Worm (Caenorhabditis elegans) whole organism, late embryonic: ENCODE results near the gene T24D3.2.
A peak's percentile ranks its signal among the peaks of the same experiment; 100 is the strongest.

ENCODE experiments used
- C08G9.2 ChIP-seq: sonication (generic microtip); optimal IDR thresholded peaks from 2 replicates; lab custom pipeline; 2016; ENCODE audit warnings: mild to moderate bottlenecking, missing genetic modification characterization, moderate library complexity, missing compliant biosample characterization
- C38D4.7 ChIP-seq: fragments of 200-800 bp; sonication (Bioruptor generic); optimal IDR thresholded peaks from 2 replicates; lab custom pipeline; 2018; ENCODE audit warnings: mild to moderate bottlenecking, missing genetic modification characterization, moderate library complexity, missing compliant biosample characterization
- F13H6.1 ChIP-seq: sonication (generic microtip); optimal IDR thresholded peaks from 2 replicates; lab custom pipeline; 2016; ENCODE audit warnings: missing genetic modification characterization, missing compliant biosample characterization
- K02D7.2 ChIP-seq: sonication (generic microtip); optimal IDR thresholded peaks from 2 replicates; lab custom pipeline; 2017; ENCODE audit warnings: mild to moderate bottlenecking, missing genetic modification characterization, missing compliant biosample characterization
- K09A11.1 ChIP-seq: sonication (generic microtip); optimal IDR thresholded peaks from 2 replicates; lab custom pipeline; 2017; ENCODE audit warnings: antibody characterized with exemption, mild to moderate bottlenecking, missing genetic modification characterization, missing compliant biosample characterization; ENCODE audit not compliant: insufficient read depth
- Y22D7AL.16 ChIP-seq: sonication (generic microtip); optimal IDR thresholded peaks from 2 replicates; lab custom pipeline; 2016; ENCODE audit warnings: missing genetic modification characterization, missing compliant biosample characterization
- ahr-1 ChIP-seq: sonication (generic microtip); optimal IDR thresholded peaks from 2 replicates; lab custom pipeline; 2016; ENCODE audit warnings: missing genetic modification characterization, missing compliant biosample characterization
- ama-1 ChIP-seq: fragments of 150-350 bp; optimal IDR thresholded peaks from 2 replicates; lab custom pipeline; 2014
- ceh-14 ChIP-seq: sonication (generic microtip); optimal IDR thresholded peaks from 2 replicates; lab custom pipeline; 2016; ENCODE audit warnings: missing genotype, missing genetic modification characterization, missing compliant biosample characterization
- ceh-18 ChIP-seq: sonication (generic microtip); optimal IDR thresholded peaks from 2 replicates; lab custom pipeline; 2016; ENCODE audit warnings: missing genetic modification characterization, missing compliant biosample characterization
- ceh-2 ChIP-seq: sonication (generic microtip); optimal IDR thresholded peaks from 2 replicates; lab custom pipeline; 2016; ENCODE audit warnings: missing genotype, missing genetic modification characterization, missing compliant biosample characterization
- ceh-22 ChIP-seq: sonication (generic microtip); optimal IDR thresholded peaks from 2 replicates; lab custom pipeline; 2017; ENCODE audit warnings: missing biosample characterization, missing genetic modification characterization
- ceh-24 ChIP-seq: sonication (generic microtip); optimal IDR thresholded peaks from 2 replicates; lab custom pipeline; 2016; ENCODE audit warnings: mild to moderate bottlenecking, missing genetic modification characterization, missing compliant biosample characterization
- ceh-31 ChIP-seq: sonication (generic microtip); optimal IDR thresholded peaks from 2 replicates; lab custom pipeline; 2016; ENCODE audit warnings: missing genetic modification characterization, missing compliant biosample characterization
- ceh-34 ChIP-seq: sonication (generic microtip); optimal IDR thresholded peaks from 2 replicates; lab custom pipeline; 2016; ENCODE audit warnings: mild to moderate bottlenecking, missing genetic modification characterization, missing compliant biosample characterization
- ceh-45 ChIP-seq: fragments of 200-800 bp; sonication (Bioruptor generic); IDR thresholded peaks from 2 replicates; pipeline ENCODE4 v1.3.6; 2022; ENCODE audit warnings: missing genetic modification reagents, missing genetic modification characterization, missing compliant biosample characterization
- ceh-48 ChIP-seq: sonication (generic microtip); optimal IDR thresholded peaks from 2 replicates; lab custom pipeline; 2016; ENCODE audit warnings: missing genetic modification characterization, inconsistent platforms, missing compliant biosample characterization
- ceh-9 ChIP-seq: sonication (generic microtip); optimal IDR thresholded peaks from 2 replicates; lab custom pipeline; 2016; ENCODE audit warnings: mild to moderate bottlenecking, missing genetic modification characterization, inconsistent platforms, missing compliant biosample characterization
- che-1 ChIP-seq: sonication (generic microtip); optimal IDR thresholded peaks from 2 replicates; lab custom pipeline; 2016; ENCODE audit warnings: mild to moderate bottlenecking, missing genetic modification characterization, missing compliant biosample characterization
- elt-2 ChIP-seq: sonication (generic microtip); optimal IDR thresholded peaks from 2 replicates; lab custom pipeline; 2016; ENCODE audit warnings: missing genetic modification reagents, missing genetic modification characterization, missing compliant biosample characterization
- elt-4 ChIP-seq: sonication (generic microtip); optimal IDR thresholded peaks from 2 replicates; lab custom pipeline; 2016; ENCODE audit warnings: missing genetic modification characterization, missing compliant biosample characterization
- eyg-1 ChIP-seq: sonication (generic microtip); optimal IDR thresholded peaks from 2 replicates; lab custom pipeline; 2016; ENCODE audit warnings: missing genotype, missing genetic modification characterization, missing compliant biosample characterization
- fax-1 ChIP-seq: sonication (generic microtip); optimal IDR thresholded peaks from 2 replicates; lab custom pipeline; 2016; ENCODE audit warnings: missing genotype, missing genetic modification characterization, missing compliant biosample characterization
- fkh-6 ChIP-seq: sonication (generic microtip); optimal IDR thresholded peaks from 2 replicates; lab custom pipeline; 2016; ENCODE audit warnings: missing genetic modification characterization, missing compliant biosample characterization
- hlh-30 ChIP-seq: sonication (generic microtip); optimal IDR thresholded peaks from 2 replicates; lab custom pipeline; 2017; ENCODE audit warnings: antibody characterized with exemption, missing genetic modification characterization, missing compliant biosample characterization; ENCODE audit not compliant: insufficient read depth
- hlh-6 ChIP-seq: sonication (generic microtip); optimal IDR thresholded peaks from 2 replicates; lab custom pipeline; 2016; ENCODE audit warnings: missing genotype, missing genetic modification characterization, missing compliant biosample characterization
- hlh-8 ChIP-seq: sonication (generic microtip); optimal IDR thresholded peaks from 2 replicates; lab custom pipeline; 2016; ENCODE audit warnings: missing genotype, missing genetic modification characterization, missing compliant biosample characterization
- madf-2 ChIP-seq: sonication (generic microtip); optimal IDR thresholded peaks from 2 replicates; lab custom pipeline; 2017; ENCODE audit warnings: missing genetic modification characterization, missing compliant biosample characterization
- mec-3 ChIP-seq: sonication (generic microtip); optimal IDR thresholded peaks from 2 replicates; lab custom pipeline; 2016; ENCODE audit warnings: borderline replicate concordance, missing genetic modification characterization, missing compliant biosample characterization
- nhr-11 ChIP-seq: fragments of 150-350 bp; optimal IDR thresholded peaks from 2 replicates; lab custom pipeline; 2014; ENCODE audit warnings: missing biosample characterization, missing genetic modification characterization
- nhr-232 ChIP-seq: sonication (generic microtip); optimal IDR thresholded peaks from 2 replicates; lab custom pipeline; 2016; ENCODE audit warnings: missing genetic modification characterization, missing compliant biosample characterization
- pax-1 ChIP-seq: fragments of 150-350 bp; optimal IDR thresholded peaks from 2 replicates; lab custom pipeline; 2014; ENCODE audit warnings: missing biosample characterization, missing genetic modification characterization
- pha-4 ChIP-seq: fragments of 150-350 bp; optimal IDR thresholded peaks from 2 replicates; lab custom pipeline; 2018; ENCODE audit warnings: missing biosample characterization, missing genetic modification reagents, missing genetic modification characterization
- pqm-1 ChIP-seq: sonication (generic microtip); optimal IDR thresholded peaks from 2 replicates; lab custom pipeline; 2016; ENCODE audit warnings: missing genetic modification characterization, missing compliant biosample characterization
- rnt-1 ChIP-seq: sonication (generic microtip); optimal IDR thresholded peaks from 2 replicates; lab custom pipeline; 2016; ENCODE audit warnings: missing genetic modification characterization, missing compliant biosample characterization
- sdc-2 ChIP-seq: sonication (generic microtip); optimal IDR thresholded peaks from 2 replicates; lab custom pipeline; 2016; ENCODE audit warnings: missing genotype, missing genetic modification characterization, missing compliant biosample characterization
- unc-3 ChIP-seq, 2 experiments: fragments of 200-800 bp in 1 of 2; sonication (Bioruptor generic) in 1 of 2; sonication (generic microtip) in 1 of 2; conservative IDR thresholded peaks in 1 of 2; optimal IDR thresholded peaks in 1 of 2; 2 replicates each; pipeline versions ENCODE4 v1.3.6 to Lab custom; 2016 to 2022; ENCODE audit warnings: missing compliant biosample characterization in 2 of 2, missing genetic modification characterization in 2 of 2, missing genetic modification reagents in 1 of 2
- unc-42 ChIP-seq: sonication (generic microtip); optimal IDR thresholded peaks from 2 replicates; lab custom pipeline; 2016; ENCODE audit warnings: missing genotype, missing genetic modification characterization, missing compliant biosample characterization
- unc-86 ChIP-seq: sonication (generic microtip); optimal IDR thresholded peaks from 2 replicates; lab custom pipeline; 2016; ENCODE audit warnings: missing genetic modification characterization, missing compliant biosample characterization

T24D3.2 gene

DNA sequence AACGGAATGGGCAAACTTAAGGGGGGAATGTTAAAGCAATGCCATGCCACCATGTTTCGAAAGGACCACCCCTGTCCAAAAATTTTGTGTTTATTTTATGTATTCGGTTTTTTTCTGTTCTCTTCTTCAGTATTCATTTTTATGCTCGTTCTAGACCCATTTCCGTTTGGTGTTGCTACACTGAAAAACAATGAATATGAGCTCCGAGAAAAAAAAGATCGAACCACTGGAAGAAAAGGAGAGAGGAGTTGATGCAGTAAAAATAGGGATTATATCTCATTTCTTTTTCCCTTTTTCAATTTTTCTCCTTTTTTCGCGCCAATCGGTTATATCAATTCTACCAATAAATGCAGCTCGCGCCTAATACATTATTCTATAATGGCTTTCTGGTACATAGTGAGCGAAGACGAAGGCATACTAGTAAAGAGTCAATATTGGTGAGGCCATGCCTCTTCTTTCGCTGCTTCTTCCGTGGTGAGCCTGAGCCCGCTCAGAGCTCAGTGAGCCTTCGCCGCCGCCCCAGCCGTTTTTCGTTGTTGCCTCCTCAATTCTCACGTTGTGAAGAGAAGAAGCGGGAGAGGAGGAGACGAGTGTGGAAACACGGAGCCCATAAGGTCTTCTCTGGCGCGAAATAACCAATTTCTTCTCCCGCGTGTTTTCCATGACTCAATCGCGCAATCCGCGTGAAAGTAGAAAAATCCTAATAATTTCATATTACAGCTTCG, 14.6 kb downstream of the T24D3.2 start:
- TF ChIP-seq sdc-2 (tag; lab: Kevin White, UChicago) (no peak), madf-2 (tag; lab: Kevin White, UChicago) (no peak), unc-42 (peak; percentile 8), ceh-34 (tag; lab: Kevin White, UChicago) (no peak), mec-3 (tag; lab: Kevin White, UChicago) (no peak)

DNA sequence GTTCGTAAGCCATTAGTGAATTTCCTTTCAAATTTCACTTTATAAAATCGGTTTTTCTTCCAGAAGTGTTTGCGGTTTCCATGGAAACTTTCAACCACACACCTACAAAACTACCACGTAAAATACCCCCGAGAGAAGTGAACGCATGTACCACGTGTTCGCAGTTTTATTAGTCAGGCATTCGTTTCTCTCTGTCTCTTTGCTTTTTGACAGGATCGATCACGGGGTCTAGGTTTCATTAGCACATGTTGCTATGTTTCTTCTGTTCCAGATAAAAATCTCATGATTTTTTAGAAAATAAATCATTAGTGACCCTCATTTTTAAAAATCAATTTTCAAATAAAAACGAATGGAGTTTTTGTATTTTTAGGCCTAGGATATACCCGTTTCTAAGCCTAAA, 18.9 kb downstream of the T24D3.2 start:
- no peak for TF ChIP-seq K02D7.2
- no peak for TF ChIP-seq rnt-1 (tag; lab: Kevin White, UChicago)
- TF ChIP-seq eyg-1, result no peak
- TF ChIP-seq hlh-30 (tag; lab: Kevin White, UChicago), result peak; percentile 13

- TF ChIP-seq elt-2 (tag; lab: Kevin White, UChicago) (peak; percentile 38), unc-86 (no peak)
- TF ChIP-seq, all 69 proteins: peak for 1
Measured at ce11 chrX:12446572-12446971, 21.0 kb downstream of the T24D3.2 start.

DNA sequence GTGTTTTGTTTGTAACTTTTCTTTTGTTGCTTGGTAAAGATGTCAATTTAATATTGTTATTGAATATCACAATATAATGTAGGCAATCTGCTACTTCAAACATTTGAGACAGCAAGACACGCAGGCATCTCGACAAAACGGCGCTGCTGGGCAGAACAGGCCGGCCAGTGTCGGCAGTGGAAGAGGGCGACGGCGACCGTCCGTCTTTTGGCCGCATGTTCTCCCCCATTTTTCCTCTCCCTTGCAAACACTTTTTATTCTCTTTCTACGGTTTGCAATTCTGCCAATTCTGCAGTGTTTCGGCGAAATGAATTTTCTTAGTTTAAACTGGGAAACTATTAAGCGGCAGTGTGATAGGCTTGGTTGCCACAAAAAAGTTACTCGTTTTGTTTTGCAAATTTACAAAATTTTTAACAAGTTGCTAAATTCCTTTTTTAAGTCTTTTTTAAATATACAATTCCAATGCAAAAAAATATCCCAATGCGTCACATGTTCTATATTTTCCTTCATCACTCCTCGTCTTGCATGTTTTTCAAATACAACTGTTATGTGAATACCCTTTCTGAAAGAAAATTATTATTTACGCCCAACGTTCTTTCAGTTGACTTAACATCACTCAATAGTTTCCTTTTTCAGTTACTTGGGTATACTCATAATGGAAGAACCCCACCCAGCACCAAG, 23.9 kb downstream of the T24D3.2 start, which contains the start of gene T18D3.6:
Gene T18D3.6, plus strand, starts transcription at position 631 of the 681 bp plus-strand sequence.
- TF ChIP-seq unc-3 (GFP tag; conservative IDR thresholded peaks at IDR 0.05; lab: Robert Waterston, UW), result no peak
- TF ChIP-seq unc-3 (tag; optimal IDR thresholded peaks at IDR 0.05; lab: Kevin White, UChicago), result no peak
- TF ChIP-seq elt-4 (tag; lab: Kevin White, UChicago), result no peak
- TF ChIP-seq ahr-1 (tag; lab: Kevin White, UChicago), result no peak
- 0 out of 2 replicates have a peak, but pooled peaks have one; percentile 14 for TF ChIP-seq ceh-45 (GFP tag; lab: Robert Waterston, UW)
- TF ChIP-seq pax-1 (tag; lab: Kevin White, UChicago), result no peak

- TF ChIP-seq ceh-45 (GFP tag; lab: Robert Waterston, UW) (no peak), che-1 (tag; lab: Kevin White, UChicago) (no peak), hlh-6 (tag; lab: Kevin White, UChicago) (no peak), pha-4 (no peak), ceh-9 (tag; lab: Kevin White, UChicago) (no peak), pax-1 (tag; lab: Kevin White, UChicago) (no peak), nhr-11 (tag; lab: Kevin White, UChicago) (no peak), ceh-2 (tag; lab: Kevin White, UChicago) (no peak), ceh-18 (no peak), Y22D7AL.16 (no peak), K09A11.1 (tag; lab: Kevin White, UChicago) (no peak), fkh-6 (tag; lab: Kevin White, UChicago) (no peak), elt-2 (tag; lab: Kevin White, UChicago) (no peak), nhr-232 (tag; lab: Kevin White, UChicago) (no peak)
Measured at ce11 chrX:12451258-12451657, 25.7 kb downstream of the T24D3.2 start.

DNA sequence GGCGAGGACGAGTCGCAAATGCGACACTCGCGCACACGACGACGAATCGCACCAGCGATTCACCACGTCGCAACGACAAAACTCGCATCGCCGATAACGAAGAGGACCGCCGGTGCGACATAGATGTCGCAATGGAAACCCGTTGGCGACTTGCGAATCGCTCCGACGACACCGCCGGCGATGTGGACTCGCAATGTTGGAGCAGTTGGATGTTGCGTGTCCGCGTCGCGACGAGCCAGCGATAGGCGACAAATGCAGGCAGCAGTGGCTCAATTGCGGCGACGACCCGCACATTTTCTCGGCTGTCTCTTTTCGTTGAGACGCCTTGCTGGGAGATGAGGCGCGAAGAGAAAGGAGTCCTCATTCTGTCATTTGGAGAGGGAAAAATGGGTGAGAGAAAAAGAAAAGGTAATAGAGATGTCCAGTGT, 26.6 kb downstream of the T24D3.2 start:
- TF ChIP-seq C08G9.2 (peak; percentile 8), ceh-18 (peak; percentile 57), C38D4.7 (GFP tag; lab: Kevin White, UChicago) (no peak), rnt-1 (tag; lab: Kevin White, UChicago) (peak; percentile 54), ceh-48 (tag; lab: Kevin White, UChicago) (peak; percentile 3), fax-1 (no peak), ceh-34 (tag; lab: Kevin White, UChicago) (peak; percentile 44), madf-2 (tag; lab: Kevin White, UChicago) (peak; percentile 99), nhr-11 (tag; lab: Kevin White, UChicago) (no peak), unc-42 (peak; percentile 44), ceh-14 (peak; percentile 59), hlh-8 (tag; lab: Kevin White, UChicago) (peak; percentile 24), ceh-31 (peak; percentile 63), ceh-24 (tag; lab: Kevin White, UChicago) (no peak), pqm-1 (no peak), ama-1 (lab: Kevin White, UChicago) (no peak), che-1 (tag; lab: Kevin White, UChicago) (peak; percentile 11), elt-4 (tag; lab: Kevin White, UChicago) (peak; percentile 24), ceh-22 (tag; lab: Kevin White, UChicago) (no peak), sdc-2 (tag; lab: Kevin White, UChicago) (peak; percentile 80), K02D7.2 (no peak), F13H6.1 (tag; lab: Kevin White, UChicago) (peak; percentile 56)
